Fruit fly (Drosophila melanogaster): ENCODE data around the gene CG12375.
A peak's percentile ranks its signal among the peaks of the same experiment; 100 is the strongest.

CG12375 gene

dm6 chr2L:8103073-8103472 lies 23.6 kb downstream of the CG12375 start (continued):
- no peak for TF ChIP-seq CG12071 (GFP tag; optimal IDR thresholded peaks at IDR 0.05)

dm6 chr2L:8100489-8101352 lies 26.0 kb downstream of the CG12375 start:
- no peak for TF ChIP-seq Scr (GFP tag; IDR thresholded peaks at IDR 0.05; ENCODE audit: partially characterized antibody)
- TF ChIP-seq unpg (GFP tag; optimal IDR thresholded peaks at IDR 0.05), result peak; percentile 19
- no peak for TF ChIP-seq CG3838 (GFP tag; optimal IDR thresholded peaks at IDR 0.05)
- TF ChIP-seq B-H1 (GFP tag; IDR thresholded peaks at IDR 0.05), result no peak
- no peak for TF ChIP-seq ewg (GFP tag; optimal IDR thresholded peaks at IDR 0.05)
- TF ChIP-seq CG2199 (GFP tag; IDR thresholded peaks at IDR 0.05), result no peak
- peak; percentile 53 for TF ChIP-seq gro (GFP tag; optimal IDR thresholded peaks at IDR 0.05)
- TF ChIP-seq CG7357 (GFP tag; IDR thresholded peaks at IDR 0.05), result no peak
- no peak for TF ChIP-seq CG12769 (tag; optimal IDR thresholded peaks at IDR 0.05)
- no peak for TF ChIP-seq Mes4 (GFP tag; optimal IDR thresholded peaks at IDR 0.05)
- TF ChIP-seq Sry-β (GFP tag; optimal IDR thresholded peaks at IDR 0.05), result no peak
- TF ChIP-seq dmrt11E (tag; optimal IDR thresholded peaks at IDR 0.05), result no peak
- no peak for TF ChIP-seq Dref (GFP tag; IDR thresholded peaks at IDR 0.05)
- no peak for TF ChIP-seq Mad (GFP tag; optimal IDR thresholded peaks at IDR 0.05)
- TF ChIP-seq bigmax (GFP tag; optimal IDR thresholded peaks at IDR 0.05), result no peak
- TF ChIP-seq Xbp1 (GFP tag; optimal IDR thresholded peaks at IDR 0.05), result no peak
- TF ChIP-seq CG13424 (tag; optimal IDR thresholded peaks at IDR 0.05), result no peak
- TF ChIP-seq CG32767 (GFP tag; IDR thresholded peaks at IDR 0.05), result no peak
- no peak for TF ChIP-seq ssp (GFP tag; IDR thresholded peaks at IDR 0.05)
- TF ChIP-seq CrebB (tag; optimal IDR thresholded peaks at IDR 0.05), result peak; percentile 12
- TF ChIP-seq pros (GFP tag; optimal IDR thresholded peaks at IDR 0.05), result peak; percentile 53
- TF ChIP-seq ato (GFP tag; IDR thresholded peaks at IDR 0.05; ENCODE audit: partially characterized antibody), result no peak
- TF ChIP-seq CG9437 (GFP tag; optimal IDR thresholded peaks at IDR 0.05), result no peak
- no peak for TF ChIP-seq tna (GFP tag; IDR thresholded peaks at IDR 0.05; ENCODE audit: partially characterized antibody)
- TF ChIP-seq bsh (GFP tag; optimal IDR thresholded peaks at IDR 0.05), result no peak
- TF ChIP-seq hth (optimal IDR thresholded peaks at IDR 0.05), result no peak
- TF ChIP-seq CG17359 (tag; optimal IDR thresholded peaks at IDR 0.05), result peak; percentile 22
- no peak for TF ChIP-seq dimm (GFP tag; IDR thresholded peaks at IDR 0.05)
- TF ChIP-seq zf30C (GFP tag; optimal IDR thresholded peaks at IDR 0.05), result no peak
- TF ChIP-seq Doc2 (GFP tag; IDR thresholded peaks at IDR 0.05), result no peak
- no peak for TF ChIP-seq Hr3 (GFP tag; optimal IDR thresholded peaks at IDR 0.05)
- TF ChIP-seq yki (optimal IDR thresholded peaks at IDR 0.05), result no peak
- no peak for TF ChIP-seq az2 (GFP tag; optimal IDR thresholded peaks at IDR 0.05)
- TF ChIP-seq dysf (GFP tag; IDR thresholded peaks at IDR 0.05), result peak; percentile 37; the same call in 1 of the 3 replicates
- no peak for TF ChIP-seq Nf-YA (GFP tag; IDR thresholded peaks at IDR 0.05)
- no peak for TF ChIP-seq Bdp1 (GFP tag; optimal IDR thresholded peaks at IDR 0.05)
- TF ChIP-seq br (optimal IDR thresholded peaks at IDR 0.05), result no peak
- TF ChIP-seq CG6813 (GFP tag; optimal IDR thresholded peaks at IDR 0.05), result peak; percentile 44
- no peak for TF ChIP-seq Ptx1 (GFP tag; IDR thresholded peaks at IDR 0.05)
- no peak for TF ChIP-seq Doc3 (GFP tag; IDR thresholded peaks at IDR 0.05; ENCODE audit: partially characterized antibody)
- no peak for TF ChIP-seq tup (GFP tag; optimal IDR thresholded peaks at IDR 0.05)
- TF ChIP-seq E2f2 (GFP tag; IDR thresholded peaks at IDR 0.05), result no peak; the same call in 1 of the 2 replicates
- no peak for TF ChIP-seq tin (GFP tag; optimal IDR thresholded peaks at IDR 0.05)
- no peak for TF ChIP-seq CG3847 (GFP tag; IDR thresholded peaks at IDR 0.05)
- no peak for TF ChIP-seq jigr1 (GFP tag; IDR thresholded peaks at IDR 0.05)
- TF ChIP-seq Max (GFP tag; optimal IDR thresholded peaks at IDR 0.05), result no peak
- no peak for TF ChIP-seq ro (GFP tag; IDR thresholded peaks at IDR 0.05)
- peak; percentile 86 for TF ChIP-seq Deaf1 (tag; optimal IDR thresholded peaks at IDR 0.05)
